Worm (Caenorhabditis elegans): ENCODE measurements around the gene rps-4.

DNA sequence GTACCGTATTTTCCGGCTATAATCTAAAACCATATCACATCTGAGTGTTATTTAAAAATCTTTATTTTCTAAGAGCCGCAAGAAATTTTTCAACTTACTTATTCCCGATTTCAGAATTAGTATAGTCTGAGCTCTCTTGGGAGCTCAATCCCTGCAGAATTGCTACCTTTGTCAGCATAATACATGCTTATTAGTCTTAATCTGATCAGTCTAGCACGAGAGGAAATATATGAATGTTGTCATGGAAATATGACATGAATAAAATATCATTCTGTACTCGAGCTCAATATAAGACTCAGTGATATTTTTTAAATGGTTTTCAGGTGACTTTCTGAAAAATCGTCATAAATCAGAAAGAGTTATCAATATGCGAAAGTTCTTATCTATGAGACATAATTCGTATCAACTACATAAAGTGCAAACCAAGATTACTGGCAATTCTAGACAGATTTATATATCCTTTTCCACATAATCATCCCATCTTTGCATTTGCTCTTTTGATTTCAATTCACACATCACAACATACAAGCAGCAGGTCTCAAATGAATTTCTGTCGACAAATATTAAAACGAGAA is 39.0 kb downstream of the rps-4 start:
- TF ChIP-seq ztf-11 (tag; optimal IDR thresholded peaks at IDR 0.05) (no peak), elt-1 (tag; optimal IDR thresholded peaks at IDR 0.05; ENCODE audit: borderline replicate concordance, insufficient read depth) (no peak), unc-62 (GFP tag; optimal IDR thresholded peaks at IDR 0.05) (no peak), unc-120 (tag; optimal IDR thresholded peaks at IDR 0.05; ENCODE audit: poor library complexity, severe bottlenecking) (no peak), nhr-28 (tag; optimal IDR thresholded peaks at IDR 0.05) (no peak), ceh-39 (tag; optimal IDR thresholded peaks at IDR 0.05) (no peak), snpc-4 (tag; optimal IDR thresholded peaks at IDR 0.05) (no peak), elt-3 (tag; optimal IDR thresholded peaks at IDR 0.05) (no peak), sptf-1 (tag; optimal IDR thresholded peaks at IDR 0.05) (no peak), lin-32 (GFP tag; optimal IDR thresholded peaks at IDR 0.05) (no peak)

Measured in whole organism, mixed stage, embryonic.